Worm (Caenorhabditis elegans): ENCODE data around the gene F07G11.4.

DNA sequence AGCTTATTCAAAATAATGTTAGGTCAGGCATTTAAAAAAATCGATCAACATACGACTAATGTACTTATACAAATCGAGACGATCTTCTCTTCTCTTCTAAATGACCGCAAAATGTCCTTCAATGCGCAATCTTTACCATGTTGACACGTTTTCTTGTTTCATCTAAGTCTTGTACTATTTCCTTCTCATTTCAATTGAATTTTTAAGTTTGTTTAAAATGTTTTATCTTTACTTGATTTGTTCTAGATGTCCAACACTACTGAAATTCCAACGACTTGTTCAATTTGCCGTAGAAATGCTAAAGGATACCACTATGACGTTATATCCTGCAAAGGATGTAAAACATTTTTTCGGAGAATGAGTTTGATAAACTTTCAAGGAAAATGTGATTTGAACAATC lies 46.8 kb upstream of the F07G11.4 start, which contains the start of the genes nhr-263 and nhr-148:
- TF ChIP-seq ztf-11 (tag; optimal IDR thresholded peaks at IDR 0.05) (no peak), ceh-16 (tag; optimal IDR thresholded peaks at IDR 0.05) (no peak), fos-1 (tag; optimal IDR thresholded peaks at IDR 0.05) (no peak), elt-3 (tag; optimal IDR thresholded peaks at IDR 0.05) (no peak), nhr-77 (tag; optimal IDR thresholded peaks at IDR 0.05) (no peak), ama-1 (optimal IDR thresholded peaks at IDR 0.05) (no peak), nhr-76 (tag; optimal IDR thresholded peaks at IDR 0.05) (no peak), mdl-1 (tag; optimal IDR thresholded peaks at IDR 0.05) (no peak), fkh-2 (tag; optimal IDR thresholded peaks at IDR 0.05) (no peak), elt-1 (tag; optimal IDR thresholded peaks at IDR 0.05) (no peak), nhr-12 (tag; optimal IDR thresholded peaks at IDR 0.05) (no peak), ceh-9 (tag; optimal IDR thresholded peaks at IDR 0.05) (no peak), pha-4 (tag; optimal IDR thresholded peaks at IDR 0.05) (no peak), egl-27 (tag; optimal IDR thresholded peaks at IDR 0.05) (no peak)
